Worm (Caenorhabditis elegans) whole organism, L4/young adult: Measurements from ENCODE around the gene gpr-2.

Experiments
- W03F9.2 ChIP-seq: fragments of 150-350 bp; optimal IDR thresholded peaks from 2 replicates; lab custom pipeline; 2014; ENCODE audit warnings: missing biosample characterization, missing genetic modification characterization
- dao-5 ChIP-seq: sonication (generic microtip); optimal IDR thresholded peaks from 2 replicates; lab custom pipeline; 2016; ENCODE audit warnings: missing genotype, missing genetic modification characterization, moderate library complexity, missing compliant biosample characterization
- him-1 ChIP-seq: sonication (generic microtip); optimal IDR thresholded peaks from 2 replicates; lab custom pipeline; 2016; ENCODE audit warnings: missing genotype, missing genetic modification reagents, missing genetic modification characterization, missing compliant biosample characterization

- no peak for TF ChIP-seq dao-5
- TF ChIP-seq W03F9.2 (tag; lab: Kevin White, UChicago), result no peak
- TF ChIP-seq him-1, result no peak
Measured at ce11 chrIII:9393114-9393780, at the start of gene gpr-2, which contains the start of gene rgr-1.
